Worm (Caenorhabditis elegans): Measurements from ENCODE around the gene mgrn-1.

Gene mgrn-1

ce11 chrX:14327398-14327797, 15.9 kb upstream of the mgrn-1 start, which contains the start of gene C11H1.7:
TSS of gene C11H1.7 (plus strand) at chrX:14327409.
- TF ChIP-seq dpl-1 (GFP tag; optimal IDR thresholded peaks at IDR 0.05) (no peak), snpc-4 (GFP tag; optimal IDR thresholded peaks at IDR 0.05) (no peak), snpc-4 (tag; optimal IDR thresholded peaks at IDR 0.05) (no peak), madf-3 (GFP tag; IDR thresholded peaks at IDR 0.05) (no peak)

- TF ChIP-seq tlf-1 (GFP tag; optimal IDR thresholded peaks at IDR 0.05) (no peak), K11D2.4 (GFP tag; IDR thresholded peaks at IDR 0.05) (no peak), egrh-3 (GFP tag; IDR thresholded peaks at IDR 0.05) (no peak), cebp-1 (GFP tag; IDR thresholded peaks at IDR 0.05) (no peak), cebp-1 (tag; optimal IDR thresholded peaks at IDR 0.05) (no peak)
Measured at ce11 chrX:14326578-14326977, 15.1 kb upstream of the mgrn-1 start.

- TF ChIP-seq rpc-1 (optimal IDR thresholded peaks at IDR 0.05): no peak
- TF ChIP-seq rpc-1 (tag; optimal IDR thresholded peaks at IDR 0.05): peak; percentile 14
- TF ChIP-seq pha-4 (tag; optimal IDR thresholded peaks at IDR 0.05): no peak
- TF ChIP-seq hrde-1 (tag; optimal IDR thresholded peaks at IDR 0.05; ENCODE audit: borderline replicate concordance): peak; percentile 67
- peak; percentile 42 for TF ChIP-seq pbrm-1 (GFP tag; IDR thresholded peaks at IDR 0.05)
- TF ChIP-seq rcor-1 (GFP tag; IDR thresholded peaks at IDR 0.05): peak; percentile 41; the same call in 1 of the 2 replicates
- peak; percentile 97 for TF ChIP-seq snpc-1.1 (tag; optimal IDR thresholded peaks at IDR 0.05; ENCODE audit: insufficient read depth)
- peak; percentile 93 for TF ChIP-seq him-1 (tag; optimal IDR thresholded peaks at IDR 0.05)
- TF ChIP-seq D2030.7 (GFP tag; IDR thresholded peaks at IDR 0.05): peak; percentile 59; the same call in 1 of the 2 replicates
- TF ChIP-seq sdz-38 (tag; optimal IDR thresholded peaks at IDR 0.05): no peak
- TF ChIP-seq lin-54 (GFP tag; optimal IDR thresholded peaks at IDR 0.05): no peak
- TF ChIP-seq snpc-1.3 (tag; optimal IDR thresholded peaks at IDR 0.05; ENCODE audit: insufficient read depth): peak; percentile 98
- TF ChIP-seq hmg-1.2 (GFP tag; IDR thresholded peaks at IDR 0.05): peak; percentile 77; the same call in 1 of the 2 replicates
- TF ChIP-seq madf-6 (GFP tag; IDR thresholded peaks at IDR 0.05): peak; percentile 62; the same call in 1 of the 2 replicates
- peak; percentile 96 for TF ChIP-seq snpc-3.4 (tag; optimal IDR thresholded peaks at IDR 0.05)
- TF ChIP-seq snpc-4 (GFP tag; optimal IDR thresholded peaks at IDR 0.05): peak; percentile 97
- peak; percentile 89 to 98 (median 96) for TF ChIP-seq snpc-4 (tag; optimal IDR thresholded peaks at IDR 0.05)
- no peak for TF ChIP-seq repo-1 (tag; optimal IDR thresholded peaks at IDR 0.05)
- peak; percentile 52; the same call in 1 of the 2 replicates for TF ChIP-seq aptf-2 (GFP tag; conservative IDR thresholded peaks at IDR 0.05)
- no peak for TF ChIP-seq hmg-20 (GFP tag; IDR thresholded peaks at IDR 0.05)
- TF ChIP-seq attf-6 (GFP tag; IDR thresholded peaks at IDR 0.05): peak; percentile 75
- peak in 1 of 2 experiments; percentile 35 for TF ChIP-seq rec-8 (tag; optimal IDR thresholded peaks at IDR 0.05)
Measured at ce11 chrX:14324289-14324688, 12.8 kb upstream of the mgrn-1 start.

ce11 chrX:14322793-14323192, 11.3 kb upstream of the mgrn-1 start:
- TF ChIP-seq F52B5.7 (tag; optimal IDR thresholded peaks at IDR 0.05) (no peak), Y79H2A.3 (GFP tag; conservative IDR thresholded peaks at IDR 0.05) (no peak)

DNA sequence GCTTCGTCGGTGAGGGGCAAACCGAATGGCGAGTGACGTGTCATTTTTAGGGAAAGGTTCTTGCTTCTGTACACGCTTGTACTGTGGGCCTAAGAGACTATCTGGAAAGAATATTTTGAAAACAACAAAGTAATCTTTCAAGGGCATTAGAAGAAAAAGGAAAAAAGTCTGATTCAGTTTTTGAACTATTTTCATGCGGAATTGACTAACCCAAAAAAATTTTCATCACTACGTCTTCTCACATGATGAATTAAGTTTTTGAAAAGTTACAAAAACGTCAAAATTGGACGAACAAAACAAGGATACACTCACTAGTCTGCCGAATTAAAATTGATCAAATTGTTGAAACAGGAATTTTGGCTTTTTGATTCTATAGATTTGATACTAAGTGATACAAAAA, 8.8 kb upstream of the mgrn-1 start, which contains the start of gene C11H1.9:
TSS of gene C11H1.9 (minus strand) at position 101 of the 400 bp plus-strand sequence.
- TF ChIP-seq lsy-27 (tag; optimal IDR thresholded peaks at IDR 0.05; ENCODE audit: borderline replicate concordance, insufficient read depth) (no peak), ztf-18 (tag; optimal IDR thresholded peaks at IDR 0.05) (no peak), ccch-3 (GFP tag; optimal IDR thresholded peaks at IDR 0.05) (no peak), mcd-1 (GFP tag; IDR thresholded peaks at IDR 0.05) (no peak), nfya-1 (tag; optimal IDR thresholded peaks at IDR 0.05; ENCODE audit: borderline replicate concordance, insufficient read depth) (no peak), cebp-2 (GFP tag; IDR thresholded peaks at IDR 0.05) (no peak), Y53G8AR.9 (GFP tag; conservative IDR thresholded peaks at IDR 0.05) (no peak), madf-6 (GFP tag; IDR thresholded peaks at IDR 0.05) (no peak), ztf-25 (GFP tag; IDR thresholded peaks at IDR 0.05) (no peak), T26A5.8 (tag; optimal IDR thresholded peaks at IDR 0.05) (no peak), F33H1.4 (GFP tag; IDR thresholded peaks at IDR 0.05) (no peak), rpc-1 (optimal IDR thresholded peaks at IDR 0.05) (no peak), rpc-1 (tag; optimal IDR thresholded peaks at IDR 0.05) (no peak), tlf-1 (GFP tag; optimal IDR thresholded peaks at IDR 0.05) (no peak), F49E8.2 (tag; optimal IDR thresholded peaks at IDR 0.05; ENCODE audit: insufficient read depth) (no peak)

Measured in whole organism, young adult.